Worm (Caenorhabditis elegans): Measurements from ENCODE around the gene C26G2.2.

DNA sequence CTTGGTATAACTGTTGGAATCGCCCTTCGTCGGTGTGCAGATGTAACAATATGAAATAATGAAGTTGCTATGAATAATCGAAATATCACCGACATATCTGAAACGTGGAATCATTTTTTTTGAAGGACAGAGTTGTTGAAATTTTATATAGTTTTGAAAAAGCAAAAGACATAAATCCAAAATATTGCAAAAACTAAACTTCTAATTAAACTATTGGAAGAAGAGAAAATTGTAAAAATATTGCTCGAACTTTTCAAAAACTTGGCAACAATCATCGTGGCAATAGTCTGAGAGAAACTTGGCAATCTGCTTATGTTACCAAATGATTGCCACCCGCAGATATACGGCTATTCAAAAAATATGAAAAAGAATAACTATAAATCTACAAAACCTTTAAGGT lies 18.7 kb upstream of the C26G2.2 start, which contains the start of gene F54E4.4:
- TF ChIP-seq sup-37 (GFP tag; optimal IDR thresholded peaks at IDR 0.05) (no peak), nhr-11 (tag; optimal IDR thresholded peaks at IDR 0.05) (no peak), mep-1 (tag; optimal IDR thresholded peaks at IDR 0.05) (no peak), unc-62 (GFP tag; optimal IDR thresholded peaks at IDR 0.05) (no peak), zip-4 (GFP tag; optimal IDR thresholded peaks at IDR 0.05) (no peak)
